Fruit fly (Drosophila melanogaster) whole organism, embryonic: ENCODE measurements around the gene Bmcp.

Source experiments
- Bteb2 ChIP-seq: fragments of 200-800 bp; sonication (Bioruptor generic); optimal IDR thresholded peaks from 2 replicates; lab custom pipeline; 2016; ENCODE audit warnings: missing biosample characterization, missing genetic modification characterization
- CG10209 ChIP-seq: fragments of 200-800 bp; sonication (Bioruptor generic); optimal IDR thresholded peaks from 3 replicates; lab custom pipeline; 2017; ENCODE audit warnings: missing biosample characterization, mild to moderate bottlenecking, missing genetic modification characterization, missing genetic modification reagents
- CG10959 ChIP-seq: fragments of 200-800 bp; sonication (Bioruptor generic); IDR thresholded peaks from 2 replicates; pipeline ENCODE4 v1.3.6; 2022; ENCODE audit warnings: missing biosample characterization, missing genetic modification characterization
- CG11085 ChIP-seq: fragments of 200-800 bp; sonication (Bioruptor generic); IDR thresholded peaks from 2 replicates; pipeline ENCODE4 v1.3.6; 2022; ENCODE audit warnings: missing biosample characterization, missing genetic modification characterization
- CG11723 ChIP-seq: fragments of 200-800 bp; sonication (Bioruptor generic); optimal IDR thresholded peaks from 2 replicates; lab custom pipeline; 2017; ENCODE audit warnings: missing biosample characterization, mild to moderate bottlenecking, missing genetic modification characterization
- CG12659 ChIP-seq: fragments of 200-800 bp; sonication (Bioruptor generic); optimal IDR thresholded peaks from 3 replicates; lab custom pipeline; 2017; ENCODE audit warnings: mild to moderate bottlenecking, missing biosample characterization, missing genetic modification reagents, missing genetic modification characterization
- CG15479 ChIP-seq: fragments of 200-800 bp; sonication (Bioruptor generic); optimal IDR thresholded peaks from 3 replicates; lab custom pipeline; 2019; ENCODE audit warnings: missing biosample characterization, mild to moderate bottlenecking, missing genetic modification characterization, moderate library complexity
- CG17361 ChIP-seq: fragments of 200-800 bp; sonication (Bioruptor generic); IDR thresholded peaks from 3 replicates; pipeline ENCODE4 v1.3.6; 2022; ENCODE audit warnings: missing biosample characterization, missing genetic modification characterization
- CG17829 ChIP-seq: fragments of 200-800 bp; optimal IDR thresholded peaks from 2 replicates; lab custom pipeline; 2019; ENCODE audit warnings: missing biosample characterization, mild to moderate bottlenecking, missing genetic modification characterization, moderate library complexity
- CG5180 ChIP-seq: fragments of 200-800 bp; sonication (Bioruptor generic); optimal IDR thresholded peaks from 3 replicates; lab custom pipeline; 2017; ENCODE audit warnings: missing biosample characterization, missing genetic modification characterization, mild to moderate bottlenecking, moderate library complexity, missing genetic modification reagents
- CG6765 ChIP-seq: fragments of 200-800 bp; sonication (Bioruptor generic); optimal IDR thresholded peaks from 3 replicates; lab custom pipeline; 2017; ENCODE audit warnings: missing biosample characterization, mild to moderate bottlenecking, missing genetic modification characterization
- CG6791 ChIP-seq: fragments of 200-800 bp; sonication (Bioruptor generic); IDR thresholded peaks from 3 replicates; pipeline ENCODE4 v1.3.6; 2022; ENCODE audit warnings: missing biosample characterization, missing genetic modification characterization; ENCODE audit not compliant: partially characterized antibody
- CG8290 ChIP-seq, 3 experiments: fragments of 200-800 bp; sonication (Bioruptor generic); optimal IDR thresholded peaks; 2 replicates each; lab custom pipeline; 2016 to 2019; ENCODE audit warnings: missing biosample characterization in 3 of 3, missing genetic modification characterization in 3 of 3, mild to moderate bottlenecking in 2 of 3, moderate library complexity in 1 of 3
- CG8359 ChIP-seq: fragments of 200-800 bp; sonication (Bioruptor generic); optimal IDR thresholded peaks from 2 replicates; lab custom pipeline; 2017; ENCODE audit warnings: missing biosample characterization, mild to moderate bottlenecking, missing genetic modification characterization, borderline replicate concordance
- CoRest ChIP-seq: fragments of 200-800 bp; sonication (Bioruptor generic); optimal IDR thresholded peaks from 3 replicates; lab custom pipeline; 2018; ENCODE audit warnings: missing biosample characterization, mild to moderate bottlenecking, missing genetic modification characterization, moderate library complexity
- ERR ChIP-seq: fragments of 200-800 bp; sonication (Bioruptor generic); optimal IDR thresholded peaks from 2 replicates; lab custom pipeline; 2016; ENCODE audit warnings: missing biosample characterization, missing genetic modification characterization
- HLH54F ChIP-seq: fragments of 200-800 bp; sonication (Bioruptor generic); optimal IDR thresholded peaks from 3 replicates; lab custom pipeline; 2016; ENCODE audit warnings: missing biosample characterization, missing genetic modification characterization
- HLHmδ ChIP-seq: fragments of 200-800 bp; sonication (Bioruptor generic); optimal IDR thresholded peaks from 2 replicates; lab custom pipeline; 2018; ENCODE audit warnings: missing biosample characterization, mild to moderate bottlenecking, missing genetic modification characterization, moderate library complexity
- Hand ChIP-seq: fragments of 200-800 bp; sonication (Bioruptor generic); optimal IDR thresholded peaks from 2 replicates; lab custom pipeline; 2017; ENCODE audit warnings: mild to moderate bottlenecking, missing biosample characterization, missing genetic modification reagents, missing genetic modification characterization
- HmgD ChIP-seq: fragments of 200-800 bp; sonication (Bioruptor generic); optimal IDR thresholded peaks from 3 replicates; lab custom pipeline; 2016; ENCODE audit warnings: missing biosample characterization, missing genetic modification characterization
- Hsf ChIP-seq: fragments of 200-800 bp; sonication (Bioruptor generic); optimal IDR thresholded peaks from 3 replicates; lab custom pipeline; 2016; ENCODE audit warnings: missing biosample characterization, missing genetic modification characterization
- Med ChIP-seq: fragments of 200-800 bp; sonication (Bioruptor generic); peaks from one replicate; lab custom pipeline; 2016; ENCODE audit warnings: missing biosample characterization, missing genetic modification characterization, mild to moderate bottlenecking, inconsistent platforms, moderate library complexity
- Oli ChIP-seq: fragments of 200-800 bp; sonication (Bioruptor generic); optimal IDR thresholded peaks from 2 replicates; lab custom pipeline; 2018; ENCODE audit warnings: missing biosample characterization, mild to moderate bottlenecking, missing genetic modification characterization, moderate library complexity
- Ssrp ChIP-seq: fragments of 200-800 bp; sonication (Bioruptor generic); optimal IDR thresholded peaks from 2 replicates; lab custom pipeline; 2018; ENCODE audit warnings: missing biosample characterization, mild to moderate bottlenecking, missing genetic modification characterization, moderate library complexity
- ab ChIP-seq: fragments of 200-800 bp; sonication (Bioruptor generic); optimal IDR thresholded peaks from 2 replicates; lab custom pipeline; 2016; ENCODE audit warnings: missing biosample characterization, missing genetic modification characterization
- ac ChIP-seq: fragments of 200-800 bp; sonication (Bioruptor generic); optimal IDR thresholded peaks from 3 replicates; lab custom pipeline; 2017; ENCODE audit warnings: missing biosample characterization, mild to moderate bottlenecking, missing genetic modification characterization
- al ChIP-seq: fragments of 200-800 bp; sonication (Bioruptor generic); IDR thresholded peaks from 2 replicates; pipeline ENCODE4 v1.3.6; 2022; ENCODE audit warnings: missing biosample characterization, missing genetic modification characterization
- cato ChIP-seq: fragments of 200-800 bp; sonication (Bioruptor generic); optimal IDR thresholded peaks from 2 replicates; lab custom pipeline; 2016; ENCODE audit warnings: missing biosample characterization, missing genetic modification characterization, borderline replicate concordance
- chn ChIP-seq: fragments of 200-800 bp; sonication (Bioruptor generic); optimal IDR thresholded peaks from 2 replicates; lab custom pipeline; 2016; ENCODE audit warnings: missing biosample characterization, missing genetic modification characterization
- crol ChIP-seq: fragments of 200-800 bp; sonication (Bioruptor generic); IDR thresholded peaks from 2 replicates; pipeline ENCODE4 v1.3.6; 2022; ENCODE audit warnings: missing biosample characterization, missing genetic modification characterization
- cwo ChIP-seq: fragments of 200-800 bp; sonication (Bioruptor generic); optimal IDR thresholded peaks from 3 replicates; lab custom pipeline; 2017; ENCODE audit warnings: missing biosample characterization, missing genetic modification characterization, mild to moderate bottlenecking, moderate library complexity, missing genetic modification reagents
- dimm ChIP-seq: fragments of 200-800 bp; sonication (Bioruptor generic); IDR thresholded peaks from 2 replicates; pipeline ENCODE4 v1.3.6; 2022; ENCODE audit warnings: missing biosample characterization, missing genetic modification characterization
- emc ChIP-seq: fragments of 200-800 bp; sonication (Bioruptor generic); optimal IDR thresholded peaks from 2 replicates; lab custom pipeline; 2016; ENCODE audit warnings: missing biosample characterization, missing genetic modification characterization
- esg ChIP-seq: fragments of 200-800 bp; sonication (Bioruptor generic); conservative IDR thresholded peaks from 2 replicates; pipeline ENCODE4 v1.3.6; 2022; ENCODE audit warnings: missing biosample characterization, missing genetic modification characterization
- fru ChIP-seq: fragments of >200 bp; optimal IDR thresholded peaks from 2 replicates; lab custom pipeline; 2017
- gsb-n ChIP-seq: fragments of 200-800 bp; sonication (Bioruptor generic); optimal IDR thresholded peaks from 3 replicates; lab custom pipeline; 2018; ENCODE audit warnings: missing biosample characterization, mild to moderate bottlenecking, missing genetic modification characterization
- hb ChIP-seq: fragments of 200-800 bp; sonication (Bioruptor generic); IDR thresholded peaks from 3 replicates; pipeline ENCODE4 v1.3.6; 2022; ENCODE audit warnings: missing biosample characterization, missing genetic modification characterization; ENCODE audit not compliant: partially characterized antibody
- inv ChIP-seq: fragments of 200-800 bp; sonication (Bioruptor generic); IDR thresholded peaks from 2 replicates; pipeline ENCODE4 v1.3.6; 2022; ENCODE audit warnings: missing biosample characterization, missing genetic modification characterization; ENCODE audit not compliant: partially characterized antibody
- kni ChIP-seq: fragments of 200-800 bp; sonication (Bioruptor generic); optimal IDR thresholded peaks from 3 replicates; lab custom pipeline; 2017; ENCODE audit warnings: mild to moderate bottlenecking, missing biosample characterization, missing genetic modification reagents, missing genetic modification characterization
- oc ChIP-seq: fragments of 200-800 bp; sonication (Bioruptor generic); optimal IDR thresholded peaks from 2 replicates; lab custom pipeline; 2018; ENCODE audit warnings: missing biosample characterization, mild to moderate bottlenecking, missing genetic modification characterization, moderate library complexity
- otp ChIP-seq: fragments of 200-800 bp; sonication (Bioruptor generic); IDR thresholded peaks from 3 replicates; pipeline ENCODE4, ENCODE4 v1.3.6; 2022; ENCODE audit warnings: missing biosample characterization, missing genetic modification characterization
- peb ChIP-seq: fragments of 200-800 bp; sonication (Bioruptor generic); IDR thresholded peaks from 2 replicates; pipeline ENCODE4 v1.3.6; 2022; ENCODE audit warnings: missing biosample characterization, missing genetic modification characterization
- pfk ChIP-seq: fragments of 200-800 bp; sonication (Bioruptor generic); optimal IDR thresholded peaks from 2 replicates; lab custom pipeline; 2018; ENCODE audit warnings: missing biosample characterization, mild to moderate bottlenecking, missing genetic modification characterization, moderate library complexity
- rib ChIP-seq: fragments of 200-800 bp; sonication (Bioruptor generic); IDR thresholded peaks from 2 replicates; pipeline ENCODE4 v1.3.6; 2022; ENCODE audit warnings: missing biosample characterization, missing genetic modification characterization
- stc ChIP-seq: fragments of 200-800 bp; sonication (Bioruptor generic); IDR thresholded peaks from 2 replicates; pipeline ENCODE4 v1.3.6; 2022; ENCODE audit warnings: missing biosample characterization, missing genetic modification characterization
- tna ChIP-seq: fragments of 200-800 bp; sonication (Bioruptor generic); IDR thresholded peaks from 2 replicates; pipeline ENCODE4 v1.3.6; 2022; ENCODE audit warnings: missing biosample characterization, missing genetic modification characterization; ENCODE audit not compliant: partially characterized antibody
- unpg ChIP-seq: fragments of 200-800 bp; sonication (Bioruptor generic); optimal IDR thresholded peaks from 3 replicates; lab custom pipeline; 2018; ENCODE audit warnings: missing biosample characterization, mild to moderate bottlenecking, missing genetic modification characterization, moderate library complexity
- usp ChIP-seq: fragments of >200 bp; optimal IDR thresholded peaks from 2 replicates; lab custom pipeline; 2017; ENCODE audit warnings: missing biosample characterization, missing genetic modification characterization
- vvl ChIP-seq: fragments of 200-800 bp; sonication (Bioruptor generic); IDR thresholded peaks from 2 replicates; pipeline ENCODE4 v1.3.6; 2022; ENCODE audit warnings: missing biosample characterization, missing genetic modification characterization
- zen2 ChIP-seq: fragments of 200-800 bp; sonication (Bioruptor generic); IDR thresholded peaks from 3 replicates; pipeline ENCODE4 v1.3.6; 2022; ENCODE audit warnings: missing biosample characterization, missing genetic modification characterization; ENCODE audit not compliant: partially characterized antibody

Gene Bmcp

dm6 chr3L:11708633-11709116 lies 12.1 kb upstream of the Bmcp start, which contains the start of the genes Ccdc56 and mtTFB1 (continued):
- TF ChIP-seq CG6791 (GFP tag; lab: Robert Waterston, UW) (no peak), CG10959 (GFP tag; lab: Robert Waterston, UW) (no peak), CG11723 (GFP tag; lab: Kevin White, UChicago) (no peak), otp (GFP tag; lab: Robert Waterston, UW) (no peak), unpg (GFP tag; lab: Kevin White, UChicago) (no peak), tna (GFP tag; lab: Robert Waterston, UW) (0 out of 2 replicates have a peak, but pooled peaks have one; percentile 20), CG15479 (GFP tag; lab: Kevin White, UChicago) (no peak), al (GFP tag; lab: Robert Waterston, UW) (no peak), Med (GFP tag; lab: Kevin White, UChicago) (peak; percentile 65), CG11085 (GFP tag; lab: Robert Waterston, UW) (no peak), stc (GFP tag; lab: Robert Waterston, UW) (no peak), ERR (GFP tag; lab: Kevin White, UChicago) (no peak), Bteb2 (peak; percentile 13), cwo (GFP tag; lab: Kevin White, UChicago) (no peak), rib (GFP tag; lab: Robert Waterston, UW) (no peak), HmgD (GFP tag; lab: Kevin White, UChicago) (no peak), kni (no peak), cato (GFP tag; lab: Kevin White, UChicago) (no peak), Oli (tag; lab: Kevin White, UChicago) (no peak), dimm (GFP tag; lab: Robert Waterston, UW) (no peak), peb (GFP tag; lab: Robert Waterston, UW) (no peak), CG6765 (GFP tag; lab: Kevin White, UChicago) (no peak), ac (no peak), CG17361 (GFP tag; lab: Robert Waterston, UW) (peak; percentile 46; the same call in 1 of the 3 replicates), HLHmδ (GFP tag; lab: Kevin White, UChicago) (no peak), Hand (GFP tag; lab: Kevin White, UChicago) (no peak), CG5180 (no peak), oc (no peak), fru (lab: Kevin White, UChicago) (no peak), esg (GFP tag; lab: Robert Waterston, UW) (no peak), chn (GFP tag; lab: Kevin White, UChicago) (no peak), emc (GFP tag; lab: Kevin White, UChicago) (no peak), pfk (no peak), gsb-n (tag; lab: Kevin White, UChicago) (no peak), ab (GFP tag; lab: Kevin White, UChicago) (no peak), CoRest (tag; lab: Kevin White, UChicago) (peak; percentile 14), CG8290 (GFP tag; optimal IDR thresholded peaks at IDR 0.05; lab: Kevin White, UChicago) (no peak), CG8290 (tag; optimal IDR thresholded peaks at IDR 0.05; lab: Kevin White, UChicago) (peak in 1 of 2 experiments; percentile 30), HLH54F (no peak), usp (GFP tag; lab: Kevin White, UChicago) (no peak), vvl (GFP tag; lab: Robert Waterston, UW) (peak; percentile 4; the same call in 1 of the 2 replicates), inv (GFP tag; lab: Robert Waterston, UW) (no peak), CG17829 (tag; lab: Kevin White, UChicago) (peak; percentile 17), CG10209 (no peak), CG8359 (GFP tag; lab: Kevin White, UChicago) (no peak), crol (GFP tag; lab: Robert Waterston, UW) (no peak), Hsf (no peak), Ssrp (tag; lab: Kevin White, UChicago) (no peak), hb (GFP tag; lab: Robert Waterston, UW) (no peak), zen2 (GFP tag; lab: Robert Waterston, UW) (no peak), CG12659 (peak; percentile 61)
